Fruit fly (Drosophila melanogaster): ENCODE data around the gene orb2.

The orb2 gene

DNA sequence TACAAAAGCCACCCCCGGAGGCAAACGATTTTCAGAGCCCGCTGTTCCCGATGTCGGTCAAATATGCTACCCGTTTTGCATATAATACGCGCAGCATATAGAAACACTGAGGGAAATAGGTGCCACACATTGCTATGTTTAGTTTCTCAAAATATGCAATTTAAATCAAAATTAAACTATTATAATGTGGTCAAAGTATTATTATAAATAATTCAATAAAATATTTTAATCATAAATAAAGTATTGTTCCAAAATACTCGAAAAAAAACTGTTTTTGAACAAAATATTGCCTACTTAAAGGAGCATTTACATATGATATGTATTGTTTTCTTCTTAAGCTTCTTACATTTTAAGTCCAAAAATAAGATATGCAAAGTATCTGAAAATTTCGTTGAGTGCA is 3.3 kb downstream of the orb2 start (continued):
- peak; percentile 49 for TF ChIP-seq bcd (GFP tag; optimal IDR thresholded peaks at IDR 0.05)
- peak; percentile 20; the same call in 1 of the 2 replicates for TF ChIP-seq Rfx (GFP tag; IDR thresholded peaks at IDR 0.05)
- peak; percentile 43 for TF ChIP-seq CG17385 (GFP tag; optimal IDR thresholded peaks at IDR 0.05)
- TF ChIP-seq nerfin-1 (tag; optimal IDR thresholded peaks at IDR 0.05): peak; percentile 46
- no peak for TF ChIP-seq gfzf (GFP tag; optimal IDR thresholded peaks at IDR 0.05)
- TF ChIP-seq D (optimal IDR thresholded peaks at IDR 0.05): no peak
- peak; percentile 33 for TF ChIP-seq D (GFP tag; optimal IDR thresholded peaks at IDR 0.05)
- no peak for TF ChIP-seq bowl (GFP tag; IDR thresholded peaks at IDR 0.05)
- TF ChIP-seq Med (GFP tag): peak; percentile 26
- TF ChIP-seq Hr78 (GFP tag; optimal IDR thresholded peaks at IDR 0.05): peak in 1 of 2 experiments; percentile 6
- TF ChIP-seq Fer3 (tag; optimal IDR thresholded peaks at IDR 0.05): peak; percentile 55
- TF ChIP-seq zf30C (GFP tag; optimal IDR thresholded peaks at IDR 0.05): peak; percentile 13
- TF ChIP-seq CG13775 (GFP tag; optimal IDR thresholded peaks at IDR 0.05): peak; percentile 23
- TF ChIP-seq CG3995 (GFP tag; optimal IDR thresholded peaks at IDR 0.05): no peak
- no peak for TF ChIP-seq hb (GFP tag; IDR thresholded peaks at IDR 0.05; ENCODE audit: partially characterized antibody)
- TF ChIP-seq Chrac-16 (GFP tag; optimal IDR thresholded peaks at IDR 0.05): peak; percentile 18
- TF ChIP-seq CG10543 (GFP tag; optimal IDR thresholded peaks at IDR 0.05): no peak
- 0 out of 2 replicates have a peak, but pooled peaks have one; percentile 52 for TF ChIP-seq vvl (GFP tag; IDR thresholded peaks at IDR 0.05)
- peak; percentile 59 for TF ChIP-seq CG17359 (tag; optimal IDR thresholded peaks at IDR 0.05)
- TF ChIP-seq scrt (GFP tag; optimal IDR thresholded peaks at IDR 0.05): peak; percentile 28
- TF ChIP-seq CG18619 (GFP tag; optimal IDR thresholded peaks at IDR 0.05): peak; percentile 16
- no peak for TF ChIP-seq Ravus (GFP tag; IDR thresholded peaks at IDR 0.05)
- TF ChIP-seq CG7271 (tag; optimal IDR thresholded peaks at IDR 0.05): no peak
- TF ChIP-seq sc (optimal IDR thresholded peaks at IDR 0.05): no peak
- TF ChIP-seq sc (GFP tag; optimal IDR thresholded peaks at IDR 0.05): no peak
- no peak for TF ChIP-seq CG7372 (GFP tag; IDR thresholded peaks at IDR 0.05)
- TF ChIP-seq Ssrp (tag; optimal IDR thresholded peaks at IDR 0.05): peak; percentile 67
- TF ChIP-seq CG4617 (GFP tag; optimal IDR thresholded peaks at IDR 0.05; ENCODE audit: borderline replicate concordance): no peak
- TF ChIP-seq CG11723 (GFP tag; optimal IDR thresholded peaks at IDR 0.05): peak; percentile 5
- peak; percentile 6 for TF ChIP-seq CG6765 (GFP tag; optimal IDR thresholded peaks at IDR 0.05)
- no peak for TF ChIP-seq CG16863 (GFP tag; optimal IDR thresholded peaks at IDR 0.05)
- TF ChIP-seq tio (GFP tag; optimal IDR thresholded peaks at IDR 0.05): peak; percentile 43
- peak; percentile 60 for TF ChIP-seq Hr3 (GFP tag; optimal IDR thresholded peaks at IDR 0.05)
- no peak for TF ChIP-seq Doc2 (GFP tag; IDR thresholded peaks at IDR 0.05)
- TF ChIP-seq hth (optimal IDR thresholded peaks at IDR 0.05): no peak
- no peak for TF ChIP-seq Bteb2 (GFP tag; optimal IDR thresholded peaks at IDR 0.05)
- TF ChIP-seq CG7745 (tag; optimal IDR thresholded peaks at IDR 0.05): no peak
- no peak for TF ChIP-seq nau (GFP tag; optimal IDR thresholded peaks at IDR 0.05)
- TF ChIP-seq gsb-n (tag; optimal IDR thresholded peaks at IDR 0.05): peak; percentile 31
- TF ChIP-seq CG16813 (GFP tag; IDR thresholded peaks at IDR 0.05; ENCODE audit: partially characterized antibody): no peak
- peak; percentile 10 for TF ChIP-seq CG18764 (GFP tag; optimal IDR thresholded peaks at IDR 0.05)
- TF ChIP-seq CG3281 (GFP tag; optimal IDR thresholded peaks at IDR 0.05): peak; percentile 57
- TF ChIP-seq pnt (GFP tag; optimal IDR thresholded peaks at IDR 0.05): no peak
- TF ChIP-seq fd64A (GFP tag; optimal IDR thresholded peaks at IDR 0.05): no peak
- peak in 1 of 3 experiments; percentile 50 for TF ChIP-seq lola (GFP tag; optimal IDR thresholded peaks at IDR 0.05)
- no peak for TF ChIP-seq CG17612 (GFP tag; IDR thresholded peaks at IDR 0.05)
- TF ChIP-seq CG4854 (GFP tag; optimal IDR thresholded peaks at IDR 0.05): no peak
- no peak for TF ChIP-seq cad (GFP tag; optimal IDR thresholded peaks at IDR 0.05)
- no peak for TF ChIP-seq zen2 (GFP tag; IDR thresholded peaks at IDR 0.05; ENCODE audit: partially characterized antibody)
- no peak for TF ChIP-seq otp (GFP tag; IDR thresholded peaks at IDR 0.05)
- TF ChIP-seq Atf3 (GFP tag; optimal IDR thresholded peaks at IDR 0.05): no peak

Data from whole organism, embryonic.